Fruit fly (Drosophila melanogaster) whole organism, embryonic: ENCODE data around the gene Chd64.

ENCODE experiments used
- B-H2 ChIP-seq: fragments of 200-800 bp; sonication (Bioruptor generic); optimal IDR thresholded peaks from 2 replicates; lab custom pipeline; 2018; ENCODE audit warnings: missing biosample characterization, mild to moderate bottlenecking, missing genetic modification characterization
- BEAF-32 ChIP-seq: fragments of 200-800 bp; sonication (Bioruptor generic); optimal IDR thresholded peaks from 3 replicates; lab custom pipeline; 2017; ENCODE audit warnings: missing biosample characterization, missing genetic modification characterization, mild to moderate bottlenecking, moderate library complexity, missing genetic modification reagents
- CG12391 ChIP-seq: fragments of 200-800 bp; sonication (Bioruptor generic); optimal IDR thresholded peaks from 3 replicates; lab custom pipeline; 2018; ENCODE audit warnings: missing biosample characterization, mild to moderate bottlenecking, missing genetic modification characterization, moderate library complexity
- CG13775 ChIP-seq: fragments of 200-800 bp; sonication (Bioruptor generic); optimal IDR thresholded peaks from 3 replicates; lab custom pipeline; 2017; ENCODE audit warnings: missing biosample characterization, mild to moderate bottlenecking, missing genetic modification characterization
- CG14965 ChIP-seq: fragments of 200-800 bp; sonication (Bioruptor generic); optimal IDR thresholded peaks from 2 replicates; lab custom pipeline; 2016; ENCODE audit warnings: missing biosample characterization, missing genetic modification characterization, borderline replicate concordance
- CG16815 ChIP-seq: fragments of 200-800 bp; sonication (Bioruptor generic); optimal IDR thresholded peaks from 3 replicates; lab custom pipeline; 2017; ENCODE audit warnings: missing biosample characterization, mild to moderate bottlenecking, missing genetic modification characterization
- CG17359 ChIP-seq: fragments of 200-800 bp; sonication (Bioruptor generic); optimal IDR thresholded peaks from 3 replicates; lab custom pipeline; 2018; ENCODE audit warnings: missing biosample characterization, mild to moderate bottlenecking, missing genetic modification characterization, moderate library complexity
- CG17361 ChIP-seq: fragments of 200-800 bp; sonication (Bioruptor generic); IDR thresholded peaks from 3 replicates; pipeline ENCODE4 v1.3.6; 2022; ENCODE audit warnings: missing biosample characterization, missing genetic modification characterization
- CG17612 ChIP-seq: fragments of 200-800 bp; sonication (Bioruptor generic); IDR thresholded peaks from 2 replicates; pipeline ENCODE4 v1.3.6; 2022; ENCODE audit warnings: missing biosample characterization, missing genetic modification characterization
- CG17802 ChIP-seq: fragments of 200-800 bp; sonication (Bioruptor generic); optimal IDR thresholded peaks from 2 replicates; lab custom pipeline; 2018; ENCODE audit warnings: missing biosample characterization, mild to moderate bottlenecking, missing genetic modification characterization, moderate library complexity
- CG2712 ChIP-seq: fragments of 200-800 bp; optimal IDR thresholded peaks from 3 replicates; lab custom pipeline; 2019; ENCODE audit warnings: missing biosample characterization, mild to moderate bottlenecking, missing genetic modification characterization, moderate library complexity
- CG2875 ChIP-seq: fragments of 200-800 bp; sonication (Bioruptor generic); optimal IDR thresholded peaks from 2 replicates; lab custom pipeline; 2017; ENCODE audit warnings: missing biosample characterization, mild to moderate bottlenecking, missing genetic modification characterization, missing genetic modification reagents
- CG30403 ChIP-seq: fragments of 200-800 bp; sonication (Bioruptor generic); optimal IDR thresholded peaks from 3 replicates; lab custom pipeline; 2016; ENCODE audit warnings: missing biosample characterization, missing genetic modification characterization
- CG31441 ChIP-seq: fragments of 200-800 bp; sonication (Bioruptor generic); IDR thresholded peaks from 2 replicates; pipeline ENCODE4 v1.3.6; 2022; ENCODE audit warnings: missing biosample characterization, missing genetic modification characterization
- CG34422 ChIP-seq: fragments of 200-800 bp; sonication (Bioruptor generic); IDR thresholded peaks from 3 replicates; pipeline ENCODE4 v1.3.6; 2022; ENCODE audit warnings: missing biosample characterization, missing genetic modification characterization
- CG4424 ChIP-seq: fragments of 200-800 bp; sonication (Bioruptor generic); optimal IDR thresholded peaks from 3 replicates; lab custom pipeline; 2016; ENCODE audit warnings: missing biosample characterization, missing genetic modification characterization
- CG7839 ChIP-seq: fragments of 200-800 bp; sonication (Bioruptor generic); optimal IDR thresholded peaks from 3 replicates; lab custom pipeline; 2018; ENCODE audit warnings: missing biosample characterization, mild to moderate bottlenecking, missing genetic modification characterization, moderate library complexity
- CG7987 ChIP-seq: fragments of 200-800 bp; sonication (Bioruptor generic); optimal IDR thresholded peaks from 2 replicates; lab custom pipeline; 2018; ENCODE audit warnings: missing biosample characterization, mild to moderate bottlenecking, missing genetic modification characterization, moderate library complexity
- CG9437 ChIP-seq: fragments of 200-800 bp; sonication (Bioruptor generic); optimal IDR thresholded peaks from 2 replicates; lab custom pipeline; 2018; ENCODE audit warnings: missing biosample characterization, mild to moderate bottlenecking, missing genetic modification characterization
- CG9727 ChIP-seq: fragments of 200-800 bp; sonication (Bioruptor generic); optimal IDR thresholded peaks from 3 replicates; lab custom pipeline; 2017; ENCODE audit warnings: missing biosample characterization, mild to moderate bottlenecking, missing genetic modification characterization
- CTCF ChIP-seq: fragments of 200-800 bp; sonication (Bioruptor generic); optimal IDR thresholded peaks from 2 replicates; lab custom pipeline; 2017; ENCODE audit warnings: missing biosample characterization, mild to moderate bottlenecking, missing genetic modification characterization, moderate library complexity
- Dp ChIP-seq: fragments of 200-800 bp; sonication (Bioruptor generic); optimal IDR thresholded peaks from 2 replicates; lab custom pipeline; 2018; ENCODE audit warnings: missing biosample characterization, mild to moderate bottlenecking, missing genetic modification characterization, moderate library complexity
- Dref ChIP-seq: fragments of 200-800 bp; sonication (Bioruptor generic); IDR thresholded peaks from 2 replicates; pipeline ENCODE4 v1.3.6; 2022; ENCODE audit warnings: missing biosample characterization, missing genetic modification characterization
- H2.0 ChIP-seq: fragments of 200-800 bp; sonication (Bioruptor generic); IDR thresholded peaks from 2 replicates; pipeline ENCODE4 v1.3.6; 2022; ENCODE audit warnings: missing biosample characterization, missing genetic modification characterization
- HLH3B ChIP-seq: fragments of 200-800 bp; sonication (Bioruptor generic); IDR thresholded peaks from 2 replicates; pipeline ENCODE4 v1.3.6; 2022; ENCODE audit warnings: missing biosample characterization, missing genetic modification characterization
- HmgZ ChIP-seq: fragments of 200-800 bp; sonication (Bioruptor generic); optimal IDR thresholded peaks from 2 replicates; lab custom pipeline; 2018; ENCODE audit warnings: missing biosample characterization, mild to moderate bottlenecking, missing genetic modification characterization
- NC2β ChIP-seq: fragments of 200-800 bp; sonication (Bioruptor generic); optimal IDR thresholded peaks from 2 replicates; lab custom pipeline; 2016; ENCODE audit warnings: missing biosample characterization, missing genetic modification characterization
- Oli ChIP-seq: fragments of 200-800 bp; sonication (Bioruptor generic); optimal IDR thresholded peaks from 2 replicates; lab custom pipeline; 2018; ENCODE audit warnings: missing biosample characterization, mild to moderate bottlenecking, missing genetic modification characterization, moderate library complexity
- Taf1 ChIP-seq: fragments of 200-800 bp; sonication (Bioruptor generic); IDR thresholded peaks from 2 replicates; pipeline ENCODE4 v1.3.6; 2022; ENCODE audit warnings: missing biosample characterization, missing genetic modification characterization
- corto ChIP-seq: fragments of 200-800 bp; sonication (Bioruptor generic); optimal IDR thresholded peaks from 2 replicates; lab custom pipeline; 2016; ENCODE audit warnings: missing biosample characterization, mild to moderate bottlenecking, missing genetic modification characterization, moderate library complexity
- gro ChIP-seq: fragments of 200-800 bp; sonication (Bioruptor generic); optimal IDR thresholded peaks from 2 replicates; lab custom pipeline; 2016; ENCODE audit warnings: missing biosample characterization, missing genetic modification characterization
- jumu ChIP-seq: fragments of 200-800 bp; sonication (Bioruptor generic); optimal IDR thresholded peaks from 3 replicates; lab custom pipeline; 2016; ENCODE audit warnings: missing biosample characterization, missing genetic modification characterization
- nau ChIP-seq: fragments of 200-800 bp; sonication (Bioruptor generic); optimal IDR thresholded peaks from 3 replicates; lab custom pipeline; 2017; ENCODE audit warnings: missing biosample characterization, mild to moderate bottlenecking, missing genetic modification characterization, missing genetic modification reagents
- pb ChIP-seq: fragments of 200-800 bp; sonication (Bioruptor generic); optimal IDR thresholded peaks from 3 replicates; lab custom pipeline; 2016; ENCODE audit warnings: missing biosample characterization, missing genetic modification characterization
- sens ChIP-seq: fragments of 200-800 bp; sonication (Bioruptor generic); peaks from one replicate; lab custom pipeline; 2016; ENCODE audit warnings: missing biosample characterization, missing genetic modification characterization
- sima ChIP-seq: fragments of 200-800 bp; sonication (Bioruptor generic); optimal IDR thresholded peaks from 2 replicates; lab custom pipeline; 2016; ENCODE audit warnings: missing biosample characterization, missing genetic modification characterization
- slbo ChIP-seq: fragments of 200-800 bp; sonication (Bioruptor generic); IDR thresholded peaks from 2 replicates; pipeline ENCODE4 v1.3.6; 2022; ENCODE audit warnings: missing biosample characterization, missing genetic modification characterization
- tna ChIP-seq: fragments of 200-800 bp; sonication (Bioruptor generic); IDR thresholded peaks from 2 replicates; pipeline ENCODE4 v1.3.6; 2022; ENCODE audit warnings: missing biosample characterization, missing genetic modification characterization; ENCODE audit not compliant: partially characterized antibody
- trh ChIP-seq: fragments of 200-800 bp; sonication (Bioruptor generic); optimal IDR thresholded peaks from 2 replicates; lab custom pipeline; 2016; ENCODE audit warnings: missing biosample characterization, missing genetic modification characterization
- ttk ChIP-seq: fragments of 200-800 bp; sonication (Bioruptor generic); IDR thresholded peaks from 2 replicates; pipeline ENCODE4 v2.1.2; 2022; ENCODE audit warnings: missing biosample characterization, missing genetic modification characterization
- wek ChIP-seq: fragments of 200-800 bp; sonication (Bioruptor generic); optimal IDR thresholded peaks from 3 replicates; lab custom pipeline; 2018; ENCODE audit warnings: missing biosample characterization, mild to moderate bottlenecking, missing genetic modification characterization, moderate library complexity

Chd64 gene

DNA sequence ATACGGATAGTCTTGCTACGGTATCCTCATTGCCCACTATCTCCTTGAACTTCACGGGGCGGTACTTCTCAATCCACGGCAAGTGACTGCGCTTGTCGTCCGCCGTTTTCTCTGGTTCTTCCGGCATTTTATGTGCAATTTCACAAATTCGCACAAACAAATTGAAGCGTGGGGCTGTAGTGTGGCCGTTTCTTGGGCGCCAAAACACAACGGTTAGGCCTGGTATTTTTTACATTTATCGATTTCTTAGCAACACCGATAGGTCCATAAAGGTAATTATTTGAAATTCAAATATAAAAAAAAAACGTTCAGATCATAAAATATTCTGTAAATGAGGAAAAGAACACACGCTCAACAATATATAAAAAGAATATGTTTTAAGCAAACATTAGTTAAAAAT lies 13.7 kb upstream of the Chd64 start, which contains the start of gene RfC4 (continued):
- TF ChIP-seq CG34422: no peak
- TF ChIP-seq Oli (tag; lab: Kevin White, UChicago): no peak
- TF ChIP-seq CG31441 (GFP tag; lab: Robert Waterston, UW): no peak
- TF ChIP-seq NC2β (GFP tag; lab: Kevin White, UChicago): no peak
- no peak for TF ChIP-seq sens (GFP tag; lab: Kevin White, UChicago)
- TF ChIP-seq slbo (GFP tag; lab: Robert Waterston, UW): no peak
- TF ChIP-seq CG12391 (tag; lab: Kevin White, UChicago): no peak
- TF ChIP-seq CG7987: no peak
- no peak for TF ChIP-seq CTCF (GFP tag; lab: Kevin White, UChicago)
- TF ChIP-seq gro (GFP tag; lab: Kevin White, UChicago): no peak
- TF ChIP-seq HLH3B: no peak
- no peak for TF ChIP-seq CG14965
- no peak for TF ChIP-seq jumu (GFP tag; lab: Kevin White, UChicago)
- TF ChIP-seq CG17612 (GFP tag; lab: Robert Waterston, UW): no peak
- TF ChIP-seq BEAF-32 (GFP tag; lab: Kevin White, UChicago): peak; percentile 50
- no peak for TF ChIP-seq Taf1 (GFP tag; lab: Robert Waterston, UW)
- TF ChIP-seq CG13775 (GFP tag; lab: Kevin White, UChicago): no peak
- no peak for TF ChIP-seq nau (GFP tag; lab: Kevin White, UChicago)
- no peak for TF ChIP-seq CG9437 (GFP tag; lab: Kevin White, UChicago)
- TF ChIP-seq wek (GFP tag; lab: Kevin White, UChicago): no peak
- TF ChIP-seq H2.0 (GFP tag; lab: Robert Waterston, UW): no peak
- TF ChIP-seq CG2712 (tag; lab: Kevin White, UChicago): no peak
- no peak for TF ChIP-seq CG16815 (GFP tag; lab: Kevin White, UChicago)
- peak; percentile 78 for TF ChIP-seq Dref (GFP tag; lab: Robert Waterston, UW)
- no peak for TF ChIP-seq tna (GFP tag; lab: Robert Waterston, UW)
- no peak for TF ChIP-seq sima (GFP tag; lab: Kevin White, UChicago)
- TF ChIP-seq CG7839 (tag; lab: Kevin White, UChicago): no peak
- no peak for TF ChIP-seq CG9727
- TF ChIP-seq trh (GFP tag; lab: Kevin White, UChicago): no peak
- TF ChIP-seq CG17802: no peak
- TF ChIP-seq ttk (GFP tag; lab: Robert Waterston, UW): no peak
- TF ChIP-seq CG17361 (GFP tag; lab: Robert Waterston, UW): 0 out of 3 replicates have a peak, but pooled peaks have one; percentile 18
- TF ChIP-seq pb (GFP tag; lab: Kevin White, UChicago): no peak
- no peak for TF ChIP-seq CG30403 (GFP tag; lab: Kevin White, UChicago)
- no peak for TF ChIP-seq corto (GFP tag; lab: Kevin White, UChicago)
- TF ChIP-seq CG4424 (GFP tag; lab: Kevin White, UChicago): no peak
- TF ChIP-seq Dp: peak; percentile 88
- TF ChIP-seq CG2875 (GFP tag; lab: Kevin White, UChicago): no peak
- no peak for TF ChIP-seq B-H2 (GFP tag; lab: Kevin White, UChicago)
- TF ChIP-seq HmgZ (tag; lab: Kevin White, UChicago): peak; percentile 35
- TF ChIP-seq CG17359 (tag; lab: Kevin White, UChicago): no peak
